Fruit fly (Drosophila melanogaster) whole organism, prepupa: Measurements from ENCODE around the gene Mocs2B.

Experiments used
- Lpt ChIP-seq: fragments of 200-800 bp; sonication (Bioruptor generic); optimal IDR thresholded peaks from 3 replicates; lab custom pipeline; 2016; ENCODE audit warnings: missing biosample characterization, missing genetic modification characterization
- Sox102F ChIP-seq: fragments of 200-800 bp; sonication (Bioruptor generic); optimal IDR thresholded peaks from 2 replicates; lab custom pipeline; 2016; ENCODE audit warnings: missing biosample characterization, mild to moderate bottlenecking, missing genetic modification characterization

- TF ChIP-seq Lpt, result no peak
- TF ChIP-seq Sox102F (GFP tag; lab: Kevin White, UChicago), result no peak
Measured at dm6 chr3R:25167407-25168191, 40.4 kb upstream of the Mocs2B start.
